Worm (Caenorhabditis elegans): Measurements from ENCODE around the gene abcx-1.
A peak's percentile ranks its signal among the peaks of the same experiment; 100 is the strongest.

DNA sequence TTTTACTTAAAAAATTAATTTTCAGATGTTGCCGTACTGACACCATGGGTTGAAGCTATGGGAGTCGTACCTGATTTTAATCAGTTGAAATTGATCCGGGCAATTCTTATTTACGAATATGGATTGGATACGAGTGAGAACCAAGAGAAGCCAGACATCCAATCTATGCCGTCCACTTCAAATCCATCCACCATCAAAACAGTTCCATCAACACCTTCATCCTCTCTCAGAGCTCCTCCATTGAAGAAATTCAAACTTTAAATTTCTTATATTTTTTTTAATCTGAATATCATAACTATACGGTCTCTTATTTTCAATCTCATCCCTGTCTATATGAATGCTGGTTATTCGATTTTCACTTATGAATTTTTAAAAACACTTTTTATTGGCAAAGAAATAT, 26.9 kb downstream of the abcx-1 start:
- TF ChIP-seq nhr-90 (tag; optimal IDR thresholded peaks at IDR 0.05), result no peak
- no peak for TF ChIP-seq aptf-2 (GFP tag; conservative IDR thresholded peaks at IDR 0.05)
- TF ChIP-seq rcor-1 (GFP tag; IDR thresholded peaks at IDR 0.05), result no peak
- no peak for TF ChIP-seq nfya-1 (tag; optimal IDR thresholded peaks at IDR 0.05; ENCODE audit: borderline replicate concordance, insufficient read depth)
- TF ChIP-seq F10E7.11 (tag; optimal IDR thresholded peaks at IDR 0.05), result no peak
- TF ChIP-seq unc-62 (GFP tag; optimal IDR thresholded peaks at IDR 0.05), result no peak
- no peak for TF ChIP-seq Y67H2A.10 (GFP tag; conservative IDR thresholded peaks at IDR 0.05)
- peak; percentile 10 for TF ChIP-seq tbp1 (GFP tag; optimal IDR thresholded peaks at IDR 0.05)
- TF ChIP-seq lin-26 (GFP tag; IDR thresholded peaks at IDR 0.05), result no peak
- TF ChIP-seq ekl-4 (GFP tag; IDR thresholded peaks at IDR 0.05), result peak; percentile 60
- TF ChIP-seq lin-40 (tag; optimal IDR thresholded peaks at IDR 0.05), result no peak
- no peak for TF ChIP-seq T07F8.4 (tag; optimal IDR thresholded peaks at IDR 0.05)
- TF ChIP-seq sdz-38 (tag; optimal IDR thresholded peaks at IDR 0.05), result no peak

Measured in whole organism, young adult.